Fruit fly (Drosophila melanogaster) whole organism, adult: ENCODE data around the gene CG43894.

Source experiments
- CG11617 ChIP-seq: fragments of 200-800 bp; sonication (Bioruptor generic); optimal IDR thresholded peaks from 2 replicates; lab custom pipeline; 2017; ENCODE audit warnings: mild to moderate bottlenecking, missing biosample characterization, missing genetic modification reagents, missing genetic modification characterization
- CG12768 ChIP-seq: fragments of 200-800 bp; sonication (Bioruptor generic); optimal IDR thresholded peaks from 2 replicates; lab custom pipeline; 2017; ENCODE audit warnings: missing biosample characterization, missing genetic modification characterization, mild to moderate bottlenecking, moderate library complexity, missing genetic modification reagents
- CG33017 ChIP-seq: fragments of 200-800 bp; sonication (Bioruptor generic); optimal IDR thresholded peaks from 2 replicates; lab custom pipeline; 2018; ENCODE audit warnings: missing biosample characterization, mild to moderate bottlenecking, missing genetic modification characterization, moderate library complexity
- CG5204 ChIP-seq: fragments of 200-800 bp; sonication (Bioruptor generic); optimal IDR thresholded peaks from 2 replicates; lab custom pipeline; 2016; ENCODE audit warnings: missing biosample characterization, missing genetic modification characterization
- Mnt ChIP-seq: fragments of 200-800 bp; sonication (Bioruptor generic); optimal IDR thresholded peaks from 2 replicates; lab custom pipeline; 2016; ENCODE audit warnings: missing biosample characterization, mild to moderate bottlenecking, missing genetic modification characterization
- bab1 ChIP-seq: fragments of 200-800 bp; sonication (Bioruptor generic); optimal IDR thresholded peaks from 3 replicates; lab custom pipeline; 2019; ENCODE audit warnings: missing biosample characterization, mild to moderate bottlenecking, missing genetic modification characterization, moderate library complexity
- cnc ChIP-seq, 2 experiments: fragments of >200 bp; optimal IDR thresholded peaks; 2 replicates each; lab custom pipeline; 2017
- tj ChIP-seq: fragments of 200-800 bp; sonication (Bioruptor generic); optimal IDR thresholded peaks from 3 replicates; lab custom pipeline; 2017; ENCODE audit warnings: missing biosample characterization, mild to moderate bottlenecking, missing genetic modification characterization, moderate library complexity
- toe ChIP-seq: fragments of 200-800 bp; sonication (Bioruptor generic); optimal IDR thresholded peaks from 2 replicates; lab custom pipeline; 2016; ENCODE audit warnings: missing biosample characterization, missing genetic modification characterization

DNA sequence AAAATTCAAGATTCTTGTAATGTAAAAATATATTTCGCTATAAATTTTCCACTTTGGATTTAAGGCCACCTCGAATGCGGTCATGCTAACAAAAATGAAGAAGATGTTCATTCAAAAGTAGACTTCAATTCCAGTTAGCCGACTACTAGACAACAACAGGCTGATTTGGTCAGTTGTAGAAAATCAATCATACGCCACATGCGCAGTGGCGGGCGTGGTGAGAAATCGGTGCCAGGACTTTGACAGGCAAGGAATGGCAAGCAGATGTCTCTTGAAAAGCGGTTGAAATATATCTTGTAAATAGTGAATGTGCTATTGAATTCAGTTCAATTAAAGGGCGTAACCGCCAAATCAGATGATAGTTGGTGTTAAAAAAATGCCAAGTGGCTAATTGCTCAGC lies 36.1 kb upstream of the CG43894 start, which contains the start of gene Ent3:
- TF ChIP-seq CG5204 (GFP tag; lab: Kevin White, UChicago): no peak
- no peak for TF ChIP-seq toe (GFP tag; lab: Kevin White, UChicago)
- TF ChIP-seq CG11617 (GFP tag; lab: Kevin White, UChicago): no peak
- no peak for TF ChIP-seq CG33017 (tag; lab: Kevin White, UChicago)
- TF ChIP-seq bab1 (GFP tag; lab: Kevin White, UChicago): no peak
- no peak for TF ChIP-seq cnc (optimal IDR thresholded peaks at IDR 0.05; lab: Kevin White, UChicago)
- TF ChIP-seq CG12768 (GFP tag; lab: Kevin White, UChicago): no peak
- no peak for TF ChIP-seq Mnt (GFP tag; lab: Kevin White, UChicago)
- no peak for TF ChIP-seq tj (GFP tag; lab: Kevin White, UChicago)
